Fruit fly (Drosophila melanogaster): ENCODE measurements around the gene Hr4.

The Hr4 gene

dm6 chrX:1989981-1990380 lies 48.2 kb downstream of the Hr4 start:
- TF ChIP-seq CG10348 (GFP tag; IDR thresholded peaks at IDR 0.05) (no peak), CG4496 (GFP tag; IDR thresholded peaks at IDR 0.05) (peak; percentile 24; the same call in 1 of the 3 replicates)

- TF ChIP-seq CG15710 (tag; optimal IDR thresholded peaks at IDR 0.05) = no peak
- no peak for TF ChIP-seq CG13204 (GFP tag; optimal IDR thresholded peaks at IDR 0.05)
- TF ChIP-seq CG12605 (GFP tag; IDR thresholded peaks at IDR 0.05) = no peak
- no peak for TF ChIP-seq gl (tag; optimal IDR thresholded peaks at IDR 0.05)
- no peak for TF ChIP-seq CG8159 (tag; optimal IDR thresholded peaks at IDR 0.05)
- peak; percentile 54; the same call in 1 of the 3 replicates for TF ChIP-seq CG4496 (GFP tag; IDR thresholded peaks at IDR 0.05)
- TF ChIP-seq Pif1A (GFP tag; optimal IDR thresholded peaks at IDR 0.05) = no peak
- TF ChIP-seq rn (GFP tag; IDR thresholded peaks at IDR 0.05) = no peak
- TF ChIP-seq Ets98B (GFP tag; IDR thresholded peaks at IDR 0.05) = peak; percentile 47; the same call in 1 of the 2 replicates
Observed at dm6 chrX:1991843-1992242, 50.1 kb downstream of the Hr4 start.

dm6 chrX:1994184-1994583 lies 52.4 kb downstream of the Hr4 start:
- TF ChIP-seq D1 (tag; optimal IDR thresholded peaks at IDR 0.05) (no peak), CG4496 (GFP tag; IDR thresholded peaks at IDR 0.05) (no peak), CG10348 (GFP tag; IDR thresholded peaks at IDR 0.05) (no peak), CG8159 (tag; optimal IDR thresholded peaks at IDR 0.05) (no peak), rn (GFP tag; IDR thresholded peaks at IDR 0.05) (no peak), Pif1A (GFP tag; optimal IDR thresholded peaks at IDR 0.05) (no peak), Ets98B (GFP tag; IDR thresholded peaks at IDR 0.05) (no peak), CG8301 (tag; optimal IDR thresholded peaks at IDR 0.05) (no peak)

- no peak for TF ChIP-seq CG34367 (tag; optimal IDR thresholded peaks at IDR 0.05)
- TF ChIP-seq CG4496 (GFP tag; IDR thresholded peaks at IDR 0.05) = peak; percentile 35; the same call in 1 of the 3 replicates
Observed at dm6 chrX:1995653-1996052, 53.9 kb downstream of the Hr4 start.

- no peak for TF ChIP-seq D1 (tag; optimal IDR thresholded peaks at IDR 0.05)
- no peak for TF ChIP-seq gl (tag; optimal IDR thresholded peaks at IDR 0.05)
- TF ChIP-seq CG10348 (GFP tag; IDR thresholded peaks at IDR 0.05) = no peak
- TF ChIP-seq CG17806 (tag; optimal IDR thresholded peaks at IDR 0.05) = no peak
- TF ChIP-seq CG12605 (GFP tag; IDR thresholded peaks at IDR 0.05) = no peak
- no peak for TF ChIP-seq CG34367 (tag; optimal IDR thresholded peaks at IDR 0.05)
- no peak for TF ChIP-seq CG13204 (GFP tag; optimal IDR thresholded peaks at IDR 0.05)
- TF ChIP-seq Snoo (tag; optimal IDR thresholded peaks at IDR 0.05) = no peak
- no peak for TF ChIP-seq CG8159 (tag; optimal IDR thresholded peaks at IDR 0.05)
- TF ChIP-seq Pif1A (GFP tag; optimal IDR thresholded peaks at IDR 0.05) = no peak
- no peak for TF ChIP-seq CG9948 (tag; optimal IDR thresholded peaks at IDR 0.05)
Observed at dm6 chrX:2001057-2001456, 59.3 kb downstream of the Hr4 start.

- TF ChIP-seq D1 (tag; optimal IDR thresholded peaks at IDR 0.05) = no peak
- no peak for TF ChIP-seq fd96Ca (GFP tag; IDR thresholded peaks at IDR 0.05)
- no peak for TF ChIP-seq CG8159 (tag; optimal IDR thresholded peaks at IDR 0.05)
- TF ChIP-seq Pif1A (GFP tag; optimal IDR thresholded peaks at IDR 0.05) = no peak
- no peak for TF ChIP-seq rn (GFP tag; IDR thresholded peaks at IDR 0.05)
- no peak for TF ChIP-seq CG32121 (GFP tag; IDR thresholded peaks at IDR 0.05)
- no peak for TF ChIP-seq CG12605 (GFP tag; IDR thresholded peaks at IDR 0.05)
- no peak for TF ChIP-seq Ets98B (GFP tag; IDR thresholded peaks at IDR 0.05)
- no peak for TF ChIP-seq EcR (GFP tag; optimal IDR thresholded peaks at IDR 0.05)
- no peak for TF ChIP-seq CG17806 (tag; optimal IDR thresholded peaks at IDR 0.05)
- TF ChIP-seq Pif1B (GFP tag; optimal IDR thresholded peaks at IDR 0.05) = no peak
Observed at dm6 chrX:2004114-2004513, 62.4 kb downstream of the Hr4 start.

- TF ChIP-seq Pif1B (GFP tag; optimal IDR thresholded peaks at IDR 0.05) = no peak
- no peak for TF ChIP-seq EcR (GFP tag; optimal IDR thresholded peaks at IDR 0.05)
- peak; percentile 62 for TF ChIP-seq CG4496 (GFP tag; IDR thresholded peaks at IDR 0.05)
- TF ChIP-seq gl (tag; optimal IDR thresholded peaks at IDR 0.05) = no peak
- no peak for TF ChIP-seq rn (GFP tag; IDR thresholded peaks at IDR 0.05)
- TF ChIP-seq CG34367 (tag; optimal IDR thresholded peaks at IDR 0.05) = peak; percentile 37
- no peak for TF ChIP-seq CG10348 (GFP tag; IDR thresholded peaks at IDR 0.05)
- TF ChIP-seq CG17806 (tag; optimal IDR thresholded peaks at IDR 0.05) = peak; percentile 4
- TF ChIP-seq CG8159 (tag; optimal IDR thresholded peaks at IDR 0.05) = no peak
- TF ChIP-seq CG15710 (tag; optimal IDR thresholded peaks at IDR 0.05) = peak; percentile 8
- no peak for TF ChIP-seq fd96Ca (GFP tag; IDR thresholded peaks at IDR 0.05)
- peak; percentile 24; the same call in 1 of the 2 replicates for TF ChIP-seq CG12605 (GFP tag; IDR thresholded peaks at IDR 0.05)
- no peak for TF ChIP-seq CG8301 (tag; optimal IDR thresholded peaks at IDR 0.05)
- no peak for TF ChIP-seq CG14655 (GFP tag; optimal IDR thresholded peaks at IDR 0.05)
- TF ChIP-seq Ets98B (GFP tag; IDR thresholded peaks at IDR 0.05) = peak; percentile 18; the same call in 1 of the 2 replicates
- no peak for TF ChIP-seq Pif1A (GFP tag; optimal IDR thresholded peaks at IDR 0.05)
Observed at dm6 chrX:2005840-2006239, 64.1 kb downstream of the Hr4 start.
